Worm (Caenorhabditis elegans): ENCODE measurements around the gene hpo-34.

- TF ChIP-seq eyg-1 (tag; optimal IDR thresholded peaks at IDR 0.05) = no peak
- no peak for TF ChIP-seq ceh-9 (tag; optimal IDR thresholded peaks at IDR 0.05)
- no peak for TF ChIP-seq pha-4 (tag; optimal IDR thresholded peaks at IDR 0.05)
- TF ChIP-seq ceh-6 (GFP tag; optimal IDR thresholded peaks at IDR 0.05) = no peak
- no peak for TF ChIP-seq elt-4 (tag; optimal IDR thresholded peaks at IDR 0.05)
- no peak for TF ChIP-seq unc-42 (tag; optimal IDR thresholded peaks at IDR 0.05)
- no peak for TF ChIP-seq nhr-11 (tag; optimal IDR thresholded peaks at IDR 0.05)
- no peak for TF ChIP-seq sdc-2 (tag; optimal IDR thresholded peaks at IDR 0.05)
- TF ChIP-seq hlh-30 (tag; optimal IDR thresholded peaks at IDR 0.05; ENCODE audit: insufficient read depth) = no peak
- TF ChIP-seq madf-2 (tag; optimal IDR thresholded peaks at IDR 0.05) = no peak
- no peak for TF ChIP-seq rnt-1 (tag; optimal IDR thresholded peaks at IDR 0.05)
- no peak for TF ChIP-seq ama-1 (optimal IDR thresholded peaks at IDR 0.05)
These were observed 19.1 kb downstream of the hpo-34 start, which contains the start of gene T25C12.3 for ce11 chrX:11499738-11500137.
